Worm (Caenorhabditis elegans) whole organism, late embryonic: ENCODE measurements around the gene djr-1.1.
A peak's percentile ranks its signal among the peaks of the same experiment; 100 is the strongest.

ENCODE experiments used
- ahr-1 ChIP-seq: sonication (generic microtip); optimal IDR thresholded peaks from 2 replicates; lab custom pipeline; 2016; ENCODE audit warnings: missing genetic modification characterization, missing compliant biosample characterization
- ama-1 ChIP-seq: fragments of 150-350 bp; optimal IDR thresholded peaks from 2 replicates; lab custom pipeline; 2014
- ceh-18 ChIP-seq: sonication (generic microtip); optimal IDR thresholded peaks from 2 replicates; lab custom pipeline; 2016; ENCODE audit warnings: missing genetic modification characterization, missing compliant biosample characterization
- ceh-19 ChIP-seq: fragments of 200-800 bp; sonication (Bioruptor generic); optimal IDR thresholded peaks from 2 replicates; lab custom pipeline; 2018; ENCODE audit warnings: mild to moderate bottlenecking, missing genetic modification characterization, missing compliant biosample characterization
- ceh-24 ChIP-seq: sonication (generic microtip); optimal IDR thresholded peaks from 2 replicates; lab custom pipeline; 2016; ENCODE audit warnings: mild to moderate bottlenecking, missing genetic modification characterization, missing compliant biosample characterization
- ceh-30 ChIP-seq: fragments of 150-350 bp; optimal IDR thresholded peaks from 2 replicates; lab custom pipeline; 2014; ENCODE audit warnings: missing biosample characterization, missing genetic modification characterization
- ceh-31 ChIP-seq: sonication (generic microtip); optimal IDR thresholded peaks from 2 replicates; lab custom pipeline; 2016; ENCODE audit warnings: missing genetic modification characterization, missing compliant biosample characterization
- ceh-9 ChIP-seq: sonication (generic microtip); optimal IDR thresholded peaks from 2 replicates; lab custom pipeline; 2016; ENCODE audit warnings: mild to moderate bottlenecking, missing genetic modification characterization, inconsistent platforms, missing compliant biosample characterization
- che-1 ChIP-seq: sonication (generic microtip); optimal IDR thresholded peaks from 2 replicates; lab custom pipeline; 2016; ENCODE audit warnings: mild to moderate bottlenecking, missing genetic modification characterization, missing compliant biosample characterization
- dve-1 ChIP-seq: sonication (generic microtip); optimal IDR thresholded peaks from 2 replicates; lab custom pipeline; 2017; ENCODE audit warnings: antibody characterized with exemption, mild to moderate bottlenecking, missing genetic modification characterization, missing compliant biosample characterization
- elt-2 ChIP-seq: sonication (generic microtip); optimal IDR thresholded peaks from 2 replicates; lab custom pipeline; 2016; ENCODE audit warnings: missing genetic modification reagents, missing genetic modification characterization, missing compliant biosample characterization
- elt-4 ChIP-seq: sonication (generic microtip); optimal IDR thresholded peaks from 2 replicates; lab custom pipeline; 2016; ENCODE audit warnings: missing genetic modification characterization, missing compliant biosample characterization
- ets-4 ChIP-seq: sonication (generic microtip); optimal IDR thresholded peaks from 2 replicates; lab custom pipeline; 2016; ENCODE audit warnings: missing genetic modification characterization, missing compliant biosample characterization
- fkh-10 ChIP-seq: fragments of 150-350 bp; optimal IDR thresholded peaks from 2 replicates; lab custom pipeline; 2014; ENCODE audit warnings: missing biosample characterization, missing genetic modification reagents, missing genetic modification characterization
- fkh-6 ChIP-seq: sonication (generic microtip); optimal IDR thresholded peaks from 2 replicates; lab custom pipeline; 2016; ENCODE audit warnings: missing genetic modification characterization, missing compliant biosample characterization
- lim-6 ChIP-seq: sonication (generic microtip); optimal IDR thresholded peaks from 2 replicates; lab custom pipeline; 2016; ENCODE audit warnings: missing genetic modification characterization, missing compliant biosample characterization
- mec-3 ChIP-seq: sonication (generic microtip); optimal IDR thresholded peaks from 2 replicates; lab custom pipeline; 2016; ENCODE audit warnings: borderline replicate concordance, missing genetic modification characterization, missing compliant biosample characterization
- nfya-1 ChIP-seq: sonication (generic microtip); optimal IDR thresholded peaks from 2 replicates; lab custom pipeline; 2017; ENCODE audit warnings: missing genetic modification characterization, mild to moderate bottlenecking, missing compliant biosample characterization, antibody characterized with exemption, moderate library complexity
- nhr-232 ChIP-seq: sonication (generic microtip); optimal IDR thresholded peaks from 2 replicates; lab custom pipeline; 2016; ENCODE audit warnings: missing genetic modification characterization, missing compliant biosample characterization
- npax-4 ChIP-seq: sonication (generic microtip); optimal IDR thresholded peaks from 2 replicates; lab custom pipeline; 2016; ENCODE audit warnings: missing genetic modification characterization, missing compliant biosample characterization
- pag-3 ChIP-seq: sonication (generic microtip); optimal IDR thresholded peaks from 2 replicates; lab custom pipeline; 2016; ENCODE audit warnings: missing compliant biosample characterization, missing genetic modification characterization, borderline replicate concordance
- pax-1 ChIP-seq: fragments of 150-350 bp; optimal IDR thresholded peaks from 2 replicates; lab custom pipeline; 2014; ENCODE audit warnings: missing biosample characterization, missing genetic modification characterization
- pha-2 ChIP-seq: sonication (generic microtip); optimal IDR thresholded peaks from 2 replicates; lab custom pipeline; 2017; ENCODE audit warnings: mild to moderate bottlenecking, missing genetic modification characterization, missing compliant biosample characterization
- ref-2 ChIP-seq: sonication (generic microtip); optimal IDR thresholded peaks from 2 replicates; lab custom pipeline; 2016; ENCODE audit warnings: missing genetic modification characterization, missing compliant biosample characterization
- rnt-1 ChIP-seq: sonication (generic microtip); optimal IDR thresholded peaks from 2 replicates; lab custom pipeline; 2016; ENCODE audit warnings: missing genetic modification characterization, missing compliant biosample characterization
- sdc-2 ChIP-seq: sonication (generic microtip); optimal IDR thresholded peaks from 2 replicates; lab custom pipeline; 2016; ENCODE audit warnings: missing genotype, missing genetic modification characterization, missing compliant biosample characterization
- tbx-2 ChIP-seq: sonication (generic microtip); optimal IDR thresholded peaks from 2 replicates; lab custom pipeline; 2016; ENCODE audit warnings: missing genetic modification characterization, missing compliant biosample characterization
- tbx-7 ChIP-seq: sonication (generic microtip); optimal IDR thresholded peaks from 2 replicates; lab custom pipeline; 2016; ENCODE audit warnings: missing genotype, missing genetic modification characterization, missing compliant biosample characterization
- ttx-3 ChIP-seq: sonication (generic microtip); optimal IDR thresholded peaks from 2 replicates; lab custom pipeline; 2016; ENCODE audit warnings: missing genetic modification reagents, missing genetic modification characterization, missing compliant biosample characterization
- unc-3 ChIP-seq, 2 experiments: fragments of 200-800 bp in 1 of 2; sonication (Bioruptor generic) in 1 of 2; sonication (generic microtip) in 1 of 2; conservative IDR thresholded peaks in 1 of 2; optimal IDR thresholded peaks in 1 of 2; 2 replicates each; pipeline versions ENCODE4 v1.3.6 to Lab custom; 2016 to 2022; ENCODE audit warnings: missing compliant biosample characterization in 2 of 2, missing genetic modification characterization in 2 of 2, missing genetic modification reagents in 1 of 2
- unc-86 ChIP-seq: sonication (generic microtip); optimal IDR thresholded peaks from 2 replicates; lab custom pipeline; 2016; ENCODE audit warnings: missing genetic modification characterization, missing compliant biosample characterization

djr-1.1 gene

ce11 chrII:340224-340623 lies 49.8 kb downstream of the djr-1.1 start, which contains the start of gene clc-31:
clc-31 (plus strand) TSS chrII:340524.
- TF ChIP-seq ceh-30 = no peak
- no peak for TF ChIP-seq pax-1 (tag; lab: Kevin White, UChicago)
- TF ChIP-seq unc-3 (GFP tag; conservative IDR thresholded peaks at IDR 0.05; lab: Robert Waterston, UW) = no peak
- no peak for TF ChIP-seq unc-3 (tag; optimal IDR thresholded peaks at IDR 0.05; lab: Kevin White, UChicago)
- TF ChIP-seq pag-3 (tag; lab: Kevin White, UChicago) = no peak
- TF ChIP-seq ceh-19 = no peak
- TF ChIP-seq ttx-3 (tag; lab: Kevin White, UChicago) = no peak
- no peak for TF ChIP-seq ceh-18 (tag; lab: Kevin White, UChicago)
- no peak for TF ChIP-seq rnt-1 (tag; lab: Kevin White, UChicago)
- TF ChIP-seq ets-4 = no peak
- no peak for TF ChIP-seq ama-1 (lab: Kevin White, UChicago)
- TF ChIP-seq, all 69 proteins: peak for 0

ce11 chrII:340714-341113 lies 50.3 kb downstream of the djr-1.1 start:
- no peak for TF ChIP-seq tbx-7 (tag; lab: Kevin White, UChicago)
- TF ChIP-seq tbx-2 (tag; lab: Kevin White, UChicago) = no peak
- TF ChIP-seq pha-2 (tag; lab: Kevin White, UChicago) = no peak
- TF ChIP-seq lim-6 (tag; lab: Kevin White, UChicago) = no peak
- no peak for TF ChIP-seq pax-1 (tag; lab: Kevin White, UChicago)
- TF ChIP-seq unc-86 (tag; lab: Kevin White, UChicago) = no peak
- TF ChIP-seq che-1 = no peak
- no peak for TF ChIP-seq ceh-9
- no peak for TF ChIP-seq npax-4 (tag; lab: Kevin White, UChicago)
- no peak for TF ChIP-seq ahr-1 (tag; lab: Kevin White, UChicago)
- no peak for TF ChIP-seq ceh-31
- no peak for TF ChIP-seq dve-1 (tag; lab: Kevin White, UChicago)
- no peak for TF ChIP-seq ref-2 (tag; lab: Kevin White, UChicago)
- TF ChIP-seq ceh-24 = no peak
- no peak for TF ChIP-seq nhr-232 (tag; lab: Kevin White, UChicago)
- TF ChIP-seq mec-3 (tag; lab: Kevin White, UChicago) = no peak
- no peak for TF ChIP-seq fkh-10 (GFP tag; lab: Kevin White, UChicago)
- no peak for TF ChIP-seq elt-4 (tag; lab: Kevin White, UChicago)
- no peak for TF ChIP-seq elt-2

ce11 chrII:341282-341681 lies 50.9 kb downstream of the djr-1.1 start:
- TF ChIP-seq sdc-2 (tag; lab: Kevin White, UChicago) (no peak), nfya-1 (tag; lab: Kevin White, UChicago) (peak; percentile 98), fkh-6 (no peak)
- TF ChIP-seq, all 69 proteins: peak for 1
